Fruit fly (Drosophila melanogaster) whole organism, embryonic: Measurements from ENCODE around the gene Inx5.

Experiments
- Atf-2 ChIP-seq: fragments of 200-800 bp; sonication (Bioruptor generic); optimal IDR thresholded peaks from 2 replicates; lab custom pipeline; 2016; ENCODE audit warnings: missing biosample characterization, missing genetic modification characterization
- Awh ChIP-seq: fragments of 200-800 bp; sonication (Bioruptor generic); IDR thresholded peaks from 2 replicates; pipeline ENCODE4, ENCODE4 v1.3.6; 2022; ENCODE audit warnings: missing biosample characterization, missing genetic modification characterization
- CG10462 ChIP-seq: fragments of 200-800 bp; sonication (Bioruptor generic); optimal IDR thresholded peaks from 2 replicates; lab custom pipeline; 2016; ENCODE audit warnings: missing biosample characterization, missing genetic modification characterization
- CG11560 ChIP-seq: fragments of 200-800 bp; sonication (Bioruptor generic); IDR thresholded peaks from 3 replicates; pipeline ENCODE4 v1.3.6; 2022; ENCODE audit warnings: missing biosample characterization, missing genetic modification characterization
- CG12104 ChIP-seq: fragments of 200-800 bp; sonication (Bioruptor generic); optimal IDR thresholded peaks from 3 replicates; lab custom pipeline; 2016; ENCODE audit warnings: missing biosample characterization, missing genetic modification characterization
- CG12299 ChIP-seq: fragments of 200-800 bp; sonication (Bioruptor generic); optimal IDR thresholded peaks from 2 replicates; lab custom pipeline; 2018; ENCODE audit warnings: missing biosample characterization, mild to moderate bottlenecking, missing genetic modification characterization
- CG14050 ChIP-seq: fragments of 200-800 bp; sonication (Bioruptor generic); IDR thresholded peaks from 3 replicates; pipeline ENCODE4 v1.3.6; 2022; ENCODE audit warnings: missing biosample characterization, missing genetic modification characterization
- CG1529 ChIP-seq: fragments of 200-800 bp; sonication (Bioruptor generic); optimal IDR thresholded peaks from 3 replicates; lab custom pipeline; 2018; ENCODE audit warnings: missing biosample characterization, missing genetic modification characterization
- CG16813 ChIP-seq: fragments of 200-800 bp; sonication (Bioruptor generic); IDR thresholded peaks from 3 replicates; pipeline ENCODE4 v1.3.6; 2022; ENCODE audit warnings: missing biosample characterization, missing genetic modification characterization; ENCODE audit not compliant: partially characterized antibody
- CG16815 ChIP-seq: fragments of 200-800 bp; sonication (Bioruptor generic); optimal IDR thresholded peaks from 3 replicates; lab custom pipeline; 2017; ENCODE audit warnings: missing biosample characterization, mild to moderate bottlenecking, missing genetic modification characterization
- CG18262 ChIP-seq: fragments of 200-800 bp; optimal IDR thresholded peaks from 3 replicates; lab custom pipeline; 2019; ENCODE audit warnings: missing biosample characterization, mild to moderate bottlenecking, missing genetic modification characterization, moderate library complexity
- CG2199 ChIP-seq: fragments of 200-800 bp; sonication (Bioruptor generic); IDR thresholded peaks from 3 replicates; pipeline ENCODE4 v1.3.6; 2022; ENCODE audit warnings: missing biosample characterization, missing genetic modification characterization
- CG2678 ChIP-seq: fragments of 200-800 bp; sonication (Bioruptor generic); optimal IDR thresholded peaks from 3 replicates; lab custom pipeline; 2019; ENCODE audit warnings: missing biosample characterization, mild to moderate bottlenecking, missing genetic modification characterization, moderate library complexity
- CG2889 ChIP-seq: fragments of 200-800 bp; sonication (Bioruptor generic); IDR thresholded peaks from 3 replicates; pipeline ENCODE4 v1.3.6; 2022; ENCODE audit warnings: missing biosample characterization, missing genetic modification characterization
- CG34422 ChIP-seq: fragments of 200-800 bp; sonication (Bioruptor generic); IDR thresholded peaks from 3 replicates; pipeline ENCODE4 v1.3.6; 2022; ENCODE audit warnings: missing biosample characterization, missing genetic modification characterization
- CG3995 ChIP-seq: fragments of 200-800 bp; sonication (Bioruptor generic); optimal IDR thresholded peaks from 3 replicates; lab custom pipeline; 2016; ENCODE audit warnings: missing biosample characterization, missing genetic modification characterization
- CG4404 ChIP-seq: fragments of 200-800 bp; sonication (Bioruptor generic); IDR thresholded peaks from 2 replicates; pipeline ENCODE4 v1.3.6; 2022; ENCODE audit warnings: missing biosample characterization, missing genetic modification characterization
- CG4617 ChIP-seq: fragments of 200-800 bp; sonication (Bioruptor generic); optimal IDR thresholded peaks from 3 replicates; lab custom pipeline; 2016; ENCODE audit warnings: missing biosample characterization, missing genetic modification characterization, borderline replicate concordance
- CG7372 ChIP-seq: fragments of 200-800 bp; sonication (Bioruptor generic); IDR thresholded peaks from 2 replicates; pipeline ENCODE4 v1.3.6; 2022; ENCODE audit warnings: missing biosample characterization, missing genetic modification characterization
- CG9215 ChIP-seq: fragments of 200-800 bp; sonication (Bioruptor generic); IDR thresholded peaks from 2 replicates; pipeline ENCODE4 v1.3.6; 2022; ENCODE audit warnings: missing biosample characterization, missing genetic modification characterization
- Doc3 ChIP-seq: fragments of 200-800 bp; sonication (Bioruptor generic); IDR thresholded peaks from 3 replicates; pipeline ENCODE4 v1.3.6; 2022; ENCODE audit warnings: missing biosample characterization, missing genetic modification characterization; ENCODE audit not compliant: partially characterized antibody
- E2f2 ChIP-seq: fragments of 200-800 bp; sonication (Bioruptor generic); IDR thresholded peaks from 2 replicates; pipeline ENCODE4 v1.3.6; 2022; ENCODE audit warnings: missing biosample characterization, missing genetic modification characterization
- Fer1 ChIP-seq: fragments of 200-800 bp; sonication (Bioruptor generic); optimal IDR thresholded peaks from 2 replicates; lab custom pipeline; 2017; ENCODE audit warnings: missing biosample characterization, mild to moderate bottlenecking, missing genetic modification characterization
- Fer2 ChIP-seq: fragments of 200-800 bp; sonication (Bioruptor generic); optimal IDR thresholded peaks from 2 replicates; lab custom pipeline; 2018; ENCODE audit warnings: missing biosample characterization, mild to moderate bottlenecking, missing genetic modification characterization, moderate library complexity
- HLH3B ChIP-seq: fragments of 200-800 bp; sonication (Bioruptor generic); IDR thresholded peaks from 2 replicates; pipeline ENCODE4 v1.3.6; 2022; ENCODE audit warnings: missing biosample characterization, missing genetic modification characterization
- Hr78 ChIP-seq, 2 experiments: fragments of 200-800 bp in 1 of 2; fragments of >200 bp in 1 of 2; sonication (Bioruptor generic) in 1 of 2; optimal IDR thresholded peaks; 2 replicates each; lab custom pipeline; 2017 to 2019; ENCODE audit warnings: missing biosample characterization in 2 of 2, missing genetic modification characterization in 2 of 2, mild to moderate bottlenecking in 1 of 2, moderate library complexity in 1 of 2
- Spps ChIP-seq: fragments of 200-800 bp; sonication (Bioruptor generic); optimal IDR thresholded peaks from 2 replicates; lab custom pipeline; 2018; ENCODE audit warnings: missing biosample characterization, mild to moderate bottlenecking, missing genetic modification characterization
- Sry-β ChIP-seq: fragments of 200-800 bp; sonication (Bioruptor generic); optimal IDR thresholded peaks from 2 replicates; lab custom pipeline; 2018; ENCODE audit warnings: missing biosample characterization, mild to moderate bottlenecking, missing genetic modification characterization, moderate library complexity
- YL-1 ChIP-seq: fragments of 200-800 bp; sonication (Bioruptor generic); optimal IDR thresholded peaks from 3 replicates; lab custom pipeline; 2017; ENCODE audit warnings: missing biosample characterization, mild to moderate bottlenecking, missing genetic modification characterization
- cg ChIP-seq: fragments of 200-800 bp; sonication (Bioruptor generic); optimal IDR thresholded peaks from 3 replicates; lab custom pipeline; 2019; ENCODE audit warnings: missing biosample characterization, mild to moderate bottlenecking, missing genetic modification characterization, moderate library complexity
- chinmo ChIP-seq: fragments of 200-800 bp; sonication (Bioruptor generic); IDR thresholded peaks from 4 replicates; pipeline ENCODE4 v1.3.6; 2022; ENCODE audit warnings: missing biosample characterization, missing genetic modification characterization; ENCODE audit not compliant: partially characterized antibody
- ci ChIP-seq: fragments of 200-800 bp; sonication (Bioruptor generic); IDR thresholded peaks from 3 replicates; pipeline ENCODE4 v1.3.6; 2022; ENCODE audit warnings: missing biosample characterization, missing genetic modification characterization
- crc ChIP-seq: fragments of 200-800 bp; sonication (Bioruptor generic); optimal IDR thresholded peaks from 2 replicates; lab custom pipeline; 2016; ENCODE audit warnings: missing biosample characterization, missing genetic modification characterization
- croc ChIP-seq: fragments of 200-800 bp; sonication (Bioruptor generic); conservative IDR thresholded peaks from 3 replicates; pipeline ENCODE4 v1.3.6; 2022; ENCODE audit warnings: missing biosample characterization, missing genetic modification characterization
- dati ChIP-seq: fragments of 200-800 bp; sonication (Bioruptor generic); IDR thresholded peaks from 2 replicates; pipeline ENCODE4 v1.3.6; 2022; ENCODE audit warnings: missing biosample characterization, missing genetic modification characterization
- en ChIP-seq: fragments of 200-800 bp; sonication (Bioruptor generic); optimal IDR thresholded peaks from 2 replicates; lab custom pipeline; 2016; ENCODE audit warnings: missing biosample characterization, missing genetic modification characterization
- fd96Cb ChIP-seq: fragments of 200-800 bp; sonication (Bioruptor generic); optimal IDR thresholded peaks from 2 replicates; lab custom pipeline; 2018; ENCODE audit warnings: missing biosample characterization, mild to moderate bottlenecking, missing genetic modification characterization, moderate library complexity
- ind ChIP-seq: fragments of 200-800 bp; sonication (Bioruptor generic); optimal IDR thresholded peaks from 3 replicates; lab custom pipeline; 2016; ENCODE audit warnings: missing biosample characterization, missing genetic modification characterization
- klu ChIP-seq: fragments of 200-800 bp; sonication (Bioruptor generic); IDR thresholded peaks from 2 replicates; pipeline ENCODE4 v1.3.6; 2022; ENCODE audit warnings: missing biosample characterization, missing genetic modification characterization
- onecut ChIP-seq: fragments of 200-800 bp; sonication (Bioruptor generic); IDR thresholded peaks from 2 replicates; pipeline ENCODE4 v1.3.6; 2022; ENCODE audit warnings: missing biosample characterization, missing genetic modification characterization
- pfk ChIP-seq: fragments of 200-800 bp; sonication (Bioruptor generic); optimal IDR thresholded peaks from 2 replicates; lab custom pipeline; 2018; ENCODE audit warnings: missing biosample characterization, mild to moderate bottlenecking, missing genetic modification characterization, moderate library complexity
- row ChIP-seq: fragments of 200-800 bp; sonication (Bioruptor generic); IDR thresholded peaks from 3 replicates; pipeline ENCODE4 v1.3.6; 2022; ENCODE audit warnings: missing biosample characterization, missing genetic modification characterization
- tgo ChIP-seq: fragments of 200-800 bp; sonication (Bioruptor generic); IDR thresholded peaks from 3 replicates; pipeline ENCODE4 v1.3.6; 2022; ENCODE audit warnings: missing biosample characterization, missing genetic modification characterization
- trem ChIP-seq: fragments of 200-800 bp; optimal IDR thresholded peaks from 3 replicates; lab custom pipeline; 2019; ENCODE audit warnings: missing biosample characterization, mild to moderate bottlenecking, missing genetic modification characterization, moderate library complexity
- ttk ChIP-seq: fragments of 200-800 bp; sonication (Bioruptor generic); IDR thresholded peaks from 2 replicates; pipeline ENCODE4 v2.1.2; 2022; ENCODE audit warnings: missing biosample characterization, missing genetic modification characterization
- twi ChIP-seq: fragments of 200-800 bp; optimal IDR thresholded peaks from 2 replicates; lab custom pipeline; 2019; ENCODE audit warnings: missing biosample characterization, mild to moderate bottlenecking, missing genetic modification characterization, moderate library complexity

Inx5 gene

DNA sequence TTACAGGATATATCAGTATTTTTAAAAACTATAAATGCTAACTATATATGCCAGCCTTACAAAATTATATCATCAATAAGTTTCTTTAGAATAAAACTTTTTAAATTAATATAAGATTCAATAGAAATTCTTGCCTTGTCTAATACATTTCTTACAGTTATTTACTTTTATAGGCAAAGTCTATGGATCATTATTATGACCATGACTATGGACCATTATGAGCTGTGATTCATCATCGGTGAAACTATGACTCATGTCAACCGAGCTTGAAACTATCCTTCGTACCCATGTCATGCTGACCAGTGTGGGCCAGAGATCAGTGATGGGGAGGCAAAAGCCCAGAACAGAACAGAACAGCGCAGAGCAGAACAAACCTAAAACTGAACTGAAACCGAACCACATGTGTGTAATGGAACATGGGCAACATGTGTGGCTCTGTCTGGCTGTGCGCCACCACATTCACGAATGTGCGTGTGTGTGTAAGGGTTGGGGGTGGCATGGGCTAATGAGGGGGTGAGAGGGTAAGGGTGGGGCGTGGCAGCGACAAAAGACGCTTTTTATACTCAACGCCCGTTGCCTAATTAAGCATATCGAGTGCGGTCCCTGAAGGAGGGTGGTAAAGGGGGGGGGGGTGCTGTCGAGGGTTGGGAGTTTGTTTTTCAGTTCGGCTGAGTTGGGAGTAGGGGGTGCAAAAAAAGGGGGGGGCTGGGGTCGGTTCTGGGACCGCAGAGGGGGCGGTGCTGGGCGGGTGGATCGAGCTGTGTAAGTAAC lies 12.0 kb downstream of the Inx5 start (continued):
- TF ChIP-seq ci (GFP tag; lab: Robert Waterston, UW), result peak; percentile 14; the same call in 1 of the 3 replicates
- TF ChIP-seq CG2889, result no peak
- TF ChIP-seq Doc3 (GFP tag; lab: Robert Waterston, UW), result no peak
- no peak for TF ChIP-seq CG1529
- no peak for TF ChIP-seq tgo (GFP tag; lab: Robert Waterston, UW)
- TF ChIP-seq Sry-β (GFP tag; lab: Kevin White, UChicago), result no peak
- peak; percentile 27 for TF ChIP-seq CG2678 (tag; lab: Kevin White, UChicago)
- TF ChIP-seq cg (GFP tag; lab: Kevin White, UChicago), result peak; percentile 45
- peak; percentile 96 for TF ChIP-seq twi (tag; lab: Kevin White, UChicago)
- TF ChIP-seq row, result peak; percentile 8; the same call in 1 of the 3 replicates

DNA sequence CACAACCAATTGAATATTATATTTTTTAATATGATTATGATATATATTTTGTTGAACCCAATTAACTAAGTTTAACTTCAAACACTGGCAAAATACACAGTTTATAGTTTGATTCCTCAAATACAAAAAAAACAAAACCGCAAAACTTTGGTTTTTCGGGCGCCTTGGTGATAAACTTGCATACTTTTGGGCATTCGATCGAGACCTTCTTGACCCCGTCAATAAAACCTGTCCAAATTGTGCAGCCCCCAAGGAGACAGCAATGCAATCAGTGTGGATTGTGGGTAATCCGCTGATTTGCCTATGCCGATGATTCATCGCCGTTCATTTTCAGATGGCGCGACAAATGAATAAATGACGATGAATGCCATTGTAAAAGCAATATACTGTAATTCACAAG lies 13.2 kb downstream of the Inx5 start:
- TF ChIP-seq chinmo (GFP tag; lab: Robert Waterston, UW) (0 out of 4 replicates have a peak, but pooled peaks have one; percentile 27), Spps (tag; lab: Kevin White, UChicago) (no peak), CG16815 (GFP tag; lab: Kevin White, UChicago) (no peak), Hr78 (GFP tag; optimal IDR thresholded peaks at IDR 0.05; lab: Kevin White, UChicago) (peak in 1 of 2 experiments; percentile 67), dati (GFP tag; lab: Robert Waterston, UW) (no peak)

DNA sequence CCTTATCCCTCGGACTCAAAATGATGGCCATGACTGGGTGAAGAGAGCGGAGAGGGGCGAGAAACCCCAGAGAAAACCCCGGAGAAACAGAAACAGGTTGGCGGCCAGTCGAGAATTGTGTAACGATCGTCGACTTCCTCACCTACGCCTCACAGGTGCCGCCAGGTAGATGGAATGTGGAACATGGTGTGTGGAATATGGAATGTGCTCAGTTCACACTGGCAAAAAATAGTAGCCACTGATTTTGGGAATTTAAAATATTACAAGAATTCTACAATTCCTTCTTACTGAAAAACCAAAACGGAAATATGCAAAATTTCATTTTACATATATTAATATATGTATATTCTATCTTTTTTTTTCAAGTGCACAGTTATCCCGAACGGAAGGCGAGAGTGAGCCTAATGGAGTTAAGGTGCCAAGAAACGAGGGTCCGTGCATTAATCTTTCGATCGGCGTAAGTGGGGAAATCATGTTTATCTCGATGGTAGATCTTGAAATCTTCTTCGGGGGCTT lies 14.7 kb downstream of the Inx5 start:
- peak; percentile 76; the same call in 2 of the 3 replicates for TF ChIP-seq CG34422
- peak; percentile 81 for TF ChIP-seq fd96Cb (tag; lab: Kevin White, UChicago)
- TF ChIP-seq Fer2 (tag; lab: Kevin White, UChicago), result peak; percentile 48
- TF ChIP-seq Atf-2 (GFP tag; lab: Kevin White, UChicago), result no peak
- peak; percentile 80 for TF ChIP-seq CG12104 (GFP tag; lab: Kevin White, UChicago)
- TF ChIP-seq HLH3B (GFP tag; lab: Robert Waterston, UW), result peak; percentile 73
- TF ChIP-seq CG14050 (GFP tag; lab: Robert Waterston, UW), result peak; percentile 27; the same call in 1 of the 3 replicates
- TF ChIP-seq ind (GFP tag; lab: Kevin White, UChicago), result peak; percentile 62
- peak; percentile 73 for TF ChIP-seq klu (GFP tag; lab: Robert Waterston, UW)
- peak; percentile 60 for TF ChIP-seq pfk (GFP tag; lab: Kevin White, UChicago)
- TF ChIP-seq ttk (GFP tag; lab: Robert Waterston, UW), result peak; percentile 72
- peak; percentile 70; the same call in 1 of the 3 replicates for TF ChIP-seq CG2199 (GFP tag; lab: Robert Waterston, UW)
- TF ChIP-seq Fer1 (GFP tag; lab: Kevin White, UChicago), result peak; percentile 75
- TF ChIP-seq CG9215 (GFP tag; lab: Robert Waterston, UW), result peak; percentile 70
- TF ChIP-seq Awh (GFP tag; lab: Robert Waterston, UW), result peak; percentile 73; the same call in 1 of the 2 replicates
- TF ChIP-seq CG4404, result peak; percentile 92
- 0 out of 3 replicates have a peak, but pooled peaks have one; percentile 58 for TF ChIP-seq CG11560 (tag; lab: Robert Waterston, UW)
- TF ChIP-seq CG18262 (tag; lab: Kevin White, UChicago), result peak; percentile 93
- TF ChIP-seq CG7372 (GFP tag; lab: Robert Waterston, UW), result peak; percentile 43
- TF ChIP-seq trem (tag; lab: Kevin White, UChicago), result peak; percentile 81
- peak; percentile 26 for TF ChIP-seq CG4617
- TF ChIP-seq onecut (GFP tag; lab: Robert Waterston, UW), result peak; percentile 80
- no peak for TF ChIP-seq CG16813 (GFP tag; lab: Robert Waterston, UW)
- TF ChIP-seq CG3995 (GFP tag; lab: Kevin White, UChicago), result no peak
- TF ChIP-seq YL-1, result no peak
- TF ChIP-seq CG10462 (GFP tag; lab: Kevin White, UChicago), result peak; percentile 74
- no peak for TF ChIP-seq crc (GFP tag; lab: Kevin White, UChicago)
- TF ChIP-seq CG12299 (tag; lab: Kevin White, UChicago), result peak; percentile 53
- no peak for TF ChIP-seq en (GFP tag; lab: Kevin White, UChicago)
- peak; percentile 38; the same call in 1 of the 2 replicates for TF ChIP-seq E2f2
- peak; percentile 84 for TF ChIP-seq croc (GFP tag; lab: Robert Waterston, UW)
- TF ChIP-seq Sry-β (GFP tag; lab: Kevin White, UChicago), result peak; percentile 12
